Worm (Caenorhabditis elegans) whole organism, mixed stage, embryonic: ENCODE data around the gene F09F9.1.

Source experiments
- M03D4.4 ChIP-seq: sonication (generic microtip); optimal IDR thresholded peaks from 2 replicates; lab custom pipeline; 2017; ENCODE audit warnings: mild to moderate bottlenecking, missing genetic modification characterization, missing compliant biosample characterization
- bed-3 ChIP-seq: fragments of 200-800 bp; sonication (Bioruptor generic); optimal IDR thresholded peaks from 3 replicates; lab custom pipeline; 2018; ENCODE audit warnings: mild to moderate bottlenecking, missing genetic modification characterization, moderate library complexity, missing compliant biosample characterization
- blmp-1 ChIP-seq: fragments of 150-350 bp; optimal IDR thresholded peaks from 2 replicates; lab custom pipeline; 2014; ENCODE audit warnings: missing biosample characterization, missing genetic modification characterization
- ceh-39 ChIP-seq: fragments of 150-350 bp; optimal IDR thresholded peaks from 2 replicates; lab custom pipeline; 2014; ENCODE audit warnings: missing biosample characterization, missing genetic modification characterization
- ceh-43 ChIP-seq: fragments of 200-800 bp; sonication (Bioruptor generic); optimal IDR thresholded peaks from 2 replicates; lab custom pipeline; 2018; ENCODE audit warnings: mild to moderate bottlenecking, missing genetic modification characterization, moderate library complexity, missing compliant biosample characterization
- ceh-83 ChIP-seq: fragments of 200-800 bp; sonication (Bioruptor generic); optimal IDR thresholded peaks from 2 replicates; lab custom pipeline; 2018; ENCODE audit warnings: mild to moderate bottlenecking, missing genetic modification characterization, missing compliant biosample characterization
- ces-1 ChIP-seq: fragments of 150-350 bp; optimal IDR thresholded peaks from 2 replicates; lab custom pipeline; 2014; ENCODE audit warnings: missing biosample characterization, missing genetic modification reagents, missing genetic modification characterization
- drap-1 ChIP-seq: fragments of 200-800 bp; sonication (Bioruptor generic); optimal IDR thresholded peaks from 3 replicates; lab custom pipeline; 2018; ENCODE audit warnings: mild to moderate bottlenecking, missing genetic modification characterization, missing compliant biosample characterization
- elt-1 ChIP-seq: sonication (generic microtip); optimal IDR thresholded peaks from 2 replicates; lab custom pipeline; 2017; ENCODE audit warnings: missing genetic modification characterization, mild to moderate bottlenecking, missing compliant biosample characterization, antibody characterized with exemption, moderate library complexity, borderline replicate concordance; ENCODE audit not compliant: insufficient read depth
- elt-3 ChIP-seq: fragments of 150-350 bp; optimal IDR thresholded peaks from 2 replicates; lab custom pipeline; 2014; ENCODE audit warnings: missing biosample characterization, missing genetic modification characterization
- flh-1 ChIP-seq: fragments of 200-800 bp; sonication (Bioruptor generic); optimal IDR thresholded peaks from 2 replicates; lab custom pipeline; 2018; ENCODE audit warnings: mild to moderate bottlenecking, missing genetic modification characterization, moderate library complexity, missing compliant biosample characterization
- ham-2 ChIP-seq: fragments of 200-800 bp; sonication (Bioruptor generic); optimal IDR thresholded peaks from 2 replicates; lab custom pipeline; 2018; ENCODE audit warnings: mild to moderate bottlenecking, missing genetic modification characterization, missing compliant biosample characterization
- lin-13 ChIP-seq: fragments of 150-350 bp; optimal IDR thresholded peaks from 2 replicates; lab custom pipeline; 2014; ENCODE audit warnings: missing biosample characterization, missing genetic modification characterization
- lsy-2 ChIP-seq: fragments of 150-350 bp; optimal IDR thresholded peaks from 2 replicates; lab custom pipeline; 2014; ENCODE audit warnings: missing biosample characterization, missing genetic modification characterization
- mab-5 ChIP-seq: fragments of 150-350 bp; optimal IDR thresholded peaks from 2 replicates; lab custom pipeline; 2014; ENCODE audit warnings: missing biosample characterization, missing genetic modification characterization
- mep-1 ChIP-seq: fragments of 150-350 bp; optimal IDR thresholded peaks from 2 replicates; lab custom pipeline; 2017; ENCODE audit warnings: missing biosample characterization, missing genetic modification reagents, missing genetic modification characterization, inconsistent platforms
- mls-2 ChIP-seq: sonication (generic microtip); optimal IDR thresholded peaks from 2 replicates; lab custom pipeline; 2016; ENCODE audit warnings: mild to moderate bottlenecking, missing genetic modification characterization, moderate library complexity, missing compliant biosample characterization
- nhr-12 ChIP-seq: fragments of 150-350 bp; optimal IDR thresholded peaks from 2 replicates; lab custom pipeline; 2014; ENCODE audit warnings: missing biosample characterization, missing genetic modification characterization
- nhr-2 ChIP-seq: fragments of 150-350 bp; optimal IDR thresholded peaks from 2 replicates; lab custom pipeline; 2014; ENCODE audit warnings: missing biosample characterization, missing genetic modification characterization
- nhr-237 ChIP-seq: fragments of 150-350 bp; optimal IDR thresholded peaks from 2 replicates; lab custom pipeline; 2014; ENCODE audit warnings: missing biosample characterization, missing genetic modification characterization
- nhr-28 ChIP-seq: fragments of 150-350 bp; optimal IDR thresholded peaks from 2 replicates; lab custom pipeline; 2014; ENCODE audit warnings: missing biosample characterization, missing genetic modification characterization
- nhr-76 ChIP-seq: sonication (generic microtip); optimal IDR thresholded peaks from 2 replicates; lab custom pipeline; 2017; ENCODE audit warnings: missing biosample characterization, missing genetic modification characterization
- pha-4 ChIP-seq: fragments of 150-350 bp; optimal IDR thresholded peaks from 2 replicates; lab custom pipeline; 2018; ENCODE audit warnings: missing biosample characterization, missing genetic modification reagents, missing genetic modification characterization
- sem-2 ChIP-seq: fragments of 200-800 bp; sonication (Bioruptor generic); optimal IDR thresholded peaks from 2 replicates; lab custom pipeline; 2018; ENCODE audit warnings: mild to moderate bottlenecking, missing genetic modification characterization, missing compliant biosample characterization
- snpc-4 ChIP-seq: fragments of 150-350 bp; optimal IDR thresholded peaks from 2 replicates; lab custom pipeline; 2014; ENCODE audit warnings: missing biosample characterization, missing genetic modification characterization
- tbx-8 ChIP-seq: fragments of 200-800 bp; sonication (Bioruptor generic); optimal IDR thresholded peaks from 2 replicates; lab custom pipeline; 2018; ENCODE audit warnings: mild to moderate bottlenecking, missing genetic modification characterization, moderate library complexity, missing compliant biosample characterization
- unc-120 ChIP-seq: sonication (generic microtip); optimal IDR thresholded peaks from 2 replicates; lab custom pipeline; 2017; ENCODE audit warnings: missing genetic modification characterization, missing compliant biosample characterization; ENCODE audit not compliant: poor library complexity, severe bottlenecking
- unc-39 ChIP-seq: fragments of 150-350 bp; optimal IDR thresholded peaks from 2 replicates; lab custom pipeline; 2014; ENCODE audit warnings: missing biosample characterization, missing genetic modification characterization
- unc-62 ChIP-seq: fragments of 150-350 bp; optimal IDR thresholded peaks from 2 replicates; lab custom pipeline; 2014; ENCODE audit warnings: missing biosample characterization, missing genetic modification reagents, missing genetic modification characterization
- zip-8 ChIP-seq: fragments of 150-350 bp; optimal IDR thresholded peaks from 2 replicates; lab custom pipeline; 2014; ENCODE audit warnings: missing biosample characterization, missing genetic modification characterization

F09F9.1 gene

DNA sequence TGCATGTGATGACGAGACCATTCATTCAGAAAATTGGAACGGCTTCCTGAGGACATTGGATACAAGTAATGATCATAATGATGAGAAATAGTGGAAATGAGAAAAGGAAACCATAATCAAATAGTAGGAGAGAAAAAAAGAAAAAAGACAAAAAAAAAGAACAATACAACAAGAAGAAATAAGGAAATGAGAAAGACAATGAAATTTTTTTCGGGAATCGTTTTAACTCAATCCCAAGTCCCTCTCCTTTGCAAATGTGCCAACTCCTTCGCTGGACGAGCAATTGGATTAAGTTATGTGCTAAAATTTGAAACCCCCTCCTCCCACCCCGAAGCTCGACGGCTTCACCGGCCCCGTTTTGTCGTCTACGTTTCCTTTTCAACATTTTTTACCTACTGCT is 26.2 kb upstream of the F09F9.1 start:
- TF ChIP-seq ces-1 (GFP tag; lab: Kevin White, UChicago) (peak; percentile 83), lsy-2 (tag; lab: Kevin White, UChicago) (no peak)

DNA sequence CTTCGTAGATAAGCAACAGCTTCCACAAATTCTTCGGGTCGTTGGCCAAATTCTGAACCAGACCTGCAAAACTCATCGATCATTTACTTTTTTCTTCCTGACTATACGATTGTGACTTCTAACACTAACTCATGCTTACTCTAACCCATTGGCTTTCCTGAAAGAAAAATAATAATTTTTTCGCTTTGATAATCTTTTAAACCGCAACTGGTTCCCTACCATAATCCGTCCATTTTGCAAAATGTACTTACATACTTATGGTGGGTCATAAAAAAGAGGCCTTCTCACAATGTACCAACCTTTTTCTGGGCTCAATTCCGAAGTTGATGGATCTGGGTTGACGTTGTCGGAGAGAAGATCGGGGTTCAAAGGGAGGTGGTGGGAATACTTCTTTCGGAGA is 20.1 kb upstream of the F09F9.1 start:
- TF ChIP-seq sem-2 (GFP tag; lab: Kevin White, UChicago) (no peak), nhr-28 (tag; lab: Kevin White, UChicago) (no peak), snpc-4 (tag; lab: Kevin White, UChicago) (no peak), blmp-1 (tag; lab: Kevin White, UChicago) (no peak), ceh-43 (GFP tag; lab: Kevin White, UChicago) (no peak), ceh-39 (tag; lab: Kevin White, UChicago) (no peak), flh-1 (no peak), nhr-237 (no peak), drap-1 (GFP tag; lab: Kevin White, UChicago) (no peak), M03D4.4 (tag; lab: Kevin White, UChicago) (no peak), zip-8 (no peak), elt-1 (tag; lab: Kevin White, UChicago) (no peak), unc-39 (tag; lab: Kevin White, UChicago) (no peak), ces-1 (GFP tag; lab: Kevin White, UChicago) (no peak)

- no peak for TF ChIP-seq ces-1 (GFP tag; lab: Kevin White, UChicago)
- TF ChIP-seq nhr-76 (tag; lab: Kevin White, UChicago) = no peak
- no peak for TF ChIP-seq nhr-237
- no peak for TF ChIP-seq nhr-28 (tag; lab: Kevin White, UChicago)
- no peak for TF ChIP-seq nhr-2 (tag; lab: Kevin White, UChicago)
- TF ChIP-seq ham-2 = no peak
- TF ChIP-seq tbx-8 (GFP tag; lab: Kevin White, UChicago) = no peak
- TF ChIP-seq zip-8 = no peak
- no peak for TF ChIP-seq lsy-2 (tag; lab: Kevin White, UChicago)
- TF ChIP-seq flh-1 = no peak
- TF ChIP-seq elt-1 (tag; lab: Kevin White, UChicago) = no peak
- TF ChIP-seq lin-13 = no peak
- TF ChIP-seq elt-3 (tag; lab: Kevin White, UChicago) = no peak
- TF ChIP-seq snpc-4 (tag; lab: Kevin White, UChicago) = no peak
- no peak for TF ChIP-seq unc-62 (GFP tag; lab: Kevin White, UChicago)
- no peak for TF ChIP-seq mep-1 (tag; lab: Kevin White, UChicago)
Observed at ce11 chrX:4100473-4100872, 14.7 kb upstream of the F09F9.1 start, which contains the start of gene clh-4. Gene clh-4, minus strand, starts transcription at chrX:4100573.

ce11 chrX:4101213-4101612 is 13.9 kb upstream of the F09F9.1 start:
- TF ChIP-seq ceh-83 (GFP tag; lab: Kevin White, UChicago) = no peak
- no peak for TF ChIP-seq sem-2 (GFP tag; lab: Kevin White, UChicago)
- no peak for TF ChIP-seq zip-8
- TF ChIP-seq blmp-1 (tag; lab: Kevin White, UChicago) = no peak
- TF ChIP-seq ces-1 (GFP tag; lab: Kevin White, UChicago) = no peak
- TF ChIP-seq nhr-12 = no peak
- no peak for TF ChIP-seq M03D4.4 (tag; lab: Kevin White, UChicago)
- no peak for TF ChIP-seq mab-5 (tag; lab: Kevin White, UChicago)
- no peak for TF ChIP-seq lsy-2 (tag; lab: Kevin White, UChicago)
- TF ChIP-seq unc-120 (tag; lab: Kevin White, UChicago) = no peak
- TF ChIP-seq, all 35 proteins: peak for 0

DNA sequence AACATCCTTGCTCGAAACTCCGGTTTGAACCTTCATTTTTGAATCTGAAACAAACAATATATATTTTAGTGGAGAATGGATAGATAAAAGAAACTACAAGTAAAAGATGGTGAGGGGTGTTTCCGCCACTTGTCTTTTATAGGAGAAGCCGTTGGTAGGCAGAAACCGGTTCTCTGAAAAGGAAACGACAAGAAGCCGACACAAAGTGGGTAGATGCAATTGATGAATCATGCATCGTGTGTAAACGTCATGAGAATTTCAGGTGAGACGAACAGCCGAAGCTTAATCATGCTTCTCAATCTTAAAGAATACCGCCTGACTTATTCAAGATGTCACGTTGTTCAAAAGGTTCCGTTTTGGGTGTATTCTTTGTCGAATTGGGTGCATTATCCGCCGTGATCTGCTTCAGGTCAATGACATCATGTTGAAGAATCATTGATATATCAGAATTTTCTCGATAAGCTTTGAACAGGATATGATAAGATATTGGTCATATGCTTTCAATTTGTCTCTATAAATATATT is 13.0 kb upstream of the F09F9.1 start, which contains the start of gene R02E4.3:
Gene R02E4.3, minus strand, starts transcription at position 51 of the 524 bp plus-strand sequence.
- TF ChIP-seq nhr-28 (tag; lab: Kevin White, UChicago) (no peak), unc-62 (GFP tag; lab: Kevin White, UChicago) (no peak), ham-2 (no peak)

ce11 chrX:4103071-4103470 is 12.1 kb upstream of the F09F9.1 start:
- TF ChIP-seq unc-62 (GFP tag; lab: Kevin White, UChicago) = no peak

ce11 chrX:4104435-4104834 is 10.7 kb upstream of the F09F9.1 start, which contains the start of gene R02E4.1:
Gene R02E4.1, minus strand, starts transcription at chrX:4104535.
- no peak for TF ChIP-seq snpc-4 (tag; lab: Kevin White, UChicago)
- TF ChIP-seq pha-4 (tag; lab: Kevin White, UChicago) = no peak
- TF ChIP-seq ceh-83 (GFP tag; lab: Kevin White, UChicago) = no peak
- TF ChIP-seq bed-3 (GFP tag; lab: Kevin White, UChicago) = no peak
- no peak for TF ChIP-seq mls-2 (tag; lab: Kevin White, UChicago)
